Worm (Caenorhabditis elegans) whole organism, L1 larva: Measurements from ENCODE around the gene C38D4.7.

Experiments used
- C04F5.9 ChIP-seq: sonication (generic microtip); optimal IDR thresholded peaks from 2 replicates; lab custom pipeline; 2016; ENCODE audit warnings: missing genetic modification characterization, missing compliant biosample characterization
- F16B12.6 ChIP-seq: fragments of 150-350 bp; optimal IDR thresholded peaks from 2 replicates; lab custom pipeline; 2014; ENCODE audit warnings: missing biosample characterization, missing genetic modification characterization
- Y116A8C.19 ChIP-seq: sonication (generic microtip); optimal IDR thresholded peaks from 2 replicates; lab custom pipeline; 2016; ENCODE audit warnings: missing compliant biosample characterization, missing genetic modification characterization, borderline replicate concordance
- aha-1 ChIP-seq: fragments of 150-350 bp; optimal IDR thresholded peaks from 2 replicates; lab custom pipeline; 2014; ENCODE audit warnings: missing biosample characterization, missing genetic modification characterization
- alr-1 ChIP-seq: fragments of 200-800 bp; sonication (Bioruptor generic); optimal IDR thresholded peaks from 2 replicates; lab custom pipeline; 2018; ENCODE audit warnings: borderline replicate concordance, mild to moderate bottlenecking, missing genetic modification characterization, missing compliant biosample characterization
- aly-2 ChIP-seq: fragments of 150-350 bp; optimal IDR thresholded peaks from 2 replicates; lab custom pipeline; 2014; ENCODE audit warnings: missing biosample characterization, missing genetic modification characterization
- ama-1 ChIP-seq: fragments of 150-350 bp; optimal IDR thresholded peaks from 2 replicates; lab custom pipeline; 2014
- ceh-63 ChIP-seq: fragments of 200-800 bp; sonication (Bioruptor generic); optimal IDR thresholded peaks from 2 replicates; lab custom pipeline; 2018; ENCODE audit warnings: mild to moderate bottlenecking, missing genetic modification characterization, missing compliant biosample characterization
- ceh-82 ChIP-seq, 3 experiments: fragments of 150-350 bp in 1 of 3; sonication (generic microtip) in 2 of 3; optimal IDR thresholded peaks; 2 replicates each; lab custom pipeline; 2014 to 2017; ENCODE audit warnings: missing biosample characterization in 3 of 3, missing genetic modification characterization in 3 of 3
- efl-1 ChIP-seq, 4 experiments: fragments of 150-350 bp; optimal IDR thresholded peaks in 3 of 4; peaks in 1 of 4; 1 replicate in 1 of 4; 2 replicates in 3 of 4; lab custom pipeline; 2014; ENCODE audit warnings: missing biosample characterization in 2 of 4, missing genetic modification characterization in 2 of 4, missing genetic modification reagents in 2 of 4
- efl-3 ChIP-seq: fragments of 200-800 bp; sonication (Bioruptor generic); optimal IDR thresholded peaks from 2 replicates; lab custom pipeline; 2018; ENCODE audit warnings: mild to moderate bottlenecking, missing genetic modification characterization, missing compliant biosample characterization
- egl-13 ChIP-seq: sonication (generic microtip); optimal IDR thresholded peaks from 2 replicates; lab custom pipeline; 2016; ENCODE audit warnings: missing genotype, missing genetic modification reagents, missing genetic modification characterization, missing compliant biosample characterization
- egl-27 ChIP-seq, 2 experiments: fragments of 150-350 bp in 1 of 2; sonication (generic microtip); optimal IDR thresholded peaks; 3 replicates each; lab custom pipeline; 2017 to 2018; ENCODE audit warnings: missing biosample characterization in 2 of 2, missing genetic modification characterization in 2 of 2, missing genetic modification reagents in 2 of 2
- elt-2 ChIP-seq: sonication (generic microtip); optimal IDR thresholded peaks from 2 replicates; lab custom pipeline; 2016; ENCODE audit warnings: missing genetic modification characterization, mild to moderate bottlenecking, inconsistent platforms, missing compliant biosample characterization, missing genetic modification reagents
- ets-5 ChIP-seq: fragments of 200-800 bp; sonication (Bioruptor generic); IDR thresholded peaks from 2 replicates; pipeline ENCODE4 v1.3.6; 2022; ENCODE audit warnings: missing genetic modification characterization, missing compliant biosample characterization
- fkh-8 ChIP-seq: sonication (generic microtip); optimal IDR thresholded peaks from 2 replicates; lab custom pipeline; 2016; ENCODE audit warnings: mild to moderate bottlenecking, missing genetic modification characterization, missing compliant biosample characterization
- grh-1 ChIP-seq: fragments of 200-800 bp; sonication (Bioruptor generic); IDR thresholded peaks from 2 replicates; pipeline ENCODE4 v1.3.6; 2022; ENCODE audit warnings: missing genetic modification reagents, missing genetic modification characterization, missing compliant biosample characterization
- hlh-4 ChIP-seq: sonication (generic microtip); optimal IDR thresholded peaks from 2 replicates; lab custom pipeline; 2016; ENCODE audit warnings: mild to moderate bottlenecking, missing genetic modification characterization, missing compliant biosample characterization
- lin-13 ChIP-seq: fragments of 150-350 bp; optimal IDR thresholded peaks from 2 replicates; lab custom pipeline; 2014; ENCODE audit warnings: missing biosample characterization, missing genetic modification reagents, missing genetic modification characterization
- mab-9 ChIP-seq: fragments of 200-800 bp; sonication (Bioruptor generic); IDR thresholded peaks from 2 replicates; pipeline ENCODE4 v1.3.6; 2022; ENCODE audit warnings: missing genetic modification reagents, missing genetic modification characterization, missing compliant biosample characterization
- mdl-1 ChIP-seq, 2 experiments: fragments of 150-350 bp; optimal IDR thresholded peaks; 2 replicates each; lab custom pipeline; 2014 to 2017; ENCODE audit warnings: missing biosample characterization in 2 of 2, missing genetic modification characterization in 2 of 2, inconsistent platforms in 1 of 2
- mep-1 ChIP-seq: fragments of 150-350 bp; optimal IDR thresholded peaks from 2 replicates; lab custom pipeline; 2014; ENCODE audit warnings: missing biosample characterization, missing genetic modification characterization
- nhr-12 ChIP-seq: sonication (generic microtip); optimal IDR thresholded peaks from 2 replicates; lab custom pipeline; 2017; ENCODE audit warnings: missing biosample characterization, missing genetic modification characterization
- nhr-19 ChIP-seq: fragments of 200-800 bp; sonication (Bioruptor generic); conservative IDR thresholded peaks from 2 replicates; pipeline ENCODE4 v1.3.6; 2022; ENCODE audit warnings: missing genetic modification characterization, missing compliant biosample characterization
- nhr-20 ChIP-seq: sonication (generic microtip); optimal IDR thresholded peaks from 2 replicates; lab custom pipeline; 2016; ENCODE audit warnings: mild to moderate bottlenecking, missing genetic modification characterization, missing compliant biosample characterization
- nhr-237 ChIP-seq: fragments of 150-350 bp; optimal IDR thresholded peaks from 2 replicates; lab custom pipeline; 2014; ENCODE audit warnings: missing biosample characterization, missing genetic modification characterization
- nhr-77 ChIP-seq: fragments of 150-350 bp; optimal IDR thresholded peaks from 2 replicates; lab custom pipeline; 2014; ENCODE audit warnings: missing biosample characterization, missing genetic modification characterization
- nhr-84 ChIP-seq: sonication (generic microtip); optimal IDR thresholded peaks from 2 replicates; lab custom pipeline; 2017; ENCODE audit warnings: missing biosample characterization, missing genetic modification characterization
- pqm-1 ChIP-seq: sonication (generic microtip); optimal IDR thresholded peaks from 3 replicates; lab custom pipeline; 2017; ENCODE audit warnings: missing biosample characterization, missing genetic modification characterization
- skn-1 ChIP-seq: fragments of 150-350 bp; optimal IDR thresholded peaks from 2 replicates; lab custom pipeline; 2014; ENCODE audit warnings: missing biosample characterization, missing genetic modification characterization
- snpc-4 ChIP-seq: fragments of 150-350 bp; optimal IDR thresholded peaks from 2 replicates; lab custom pipeline; 2014; ENCODE audit warnings: missing biosample characterization, missing genetic modification characterization
- sox-4 ChIP-seq: sonication (generic microtip); optimal IDR thresholded peaks from 2 replicates; lab custom pipeline; 2016; ENCODE audit warnings: missing genetic modification characterization, missing compliant biosample characterization
- sptf-1 ChIP-seq: fragments of 150-350 bp; optimal IDR thresholded peaks from 2 replicates; lab custom pipeline; 2014; ENCODE audit warnings: missing biosample characterization, missing genetic modification characterization
- swsn-7 ChIP-seq: sonication (generic microtip); optimal IDR thresholded peaks from 2 replicates; lab custom pipeline; 2016; ENCODE audit warnings: missing genetic modification characterization, missing compliant biosample characterization
- unc-130 ChIP-seq: fragments of 150-350 bp; optimal IDR thresholded peaks from 2 replicates; lab custom pipeline; 2017; ENCODE audit warnings: missing biosample characterization, missing genetic modification characterization, inconsistent platforms
- unc-30 ChIP-seq: sonication (generic microtip); optimal IDR thresholded peaks from 2 replicates; lab custom pipeline; 2017; ENCODE audit warnings: missing biosample characterization, missing genetic modification characterization
- zip-4 ChIP-seq: fragments of 200-800 bp; sonication (Bioruptor generic); optimal IDR thresholded peaks from 2 replicates; lab custom pipeline; 2018; ENCODE audit warnings: mild to moderate bottlenecking, missing genetic modification characterization, moderate library complexity, missing compliant biosample characterization
- ztf-11 ChIP-seq, 2 experiments: sonication (generic microtip); optimal IDR thresholded peaks; 2 replicates each; lab custom pipeline; 2016 to 2017; ENCODE audit warnings: missing genetic modification characterization in 2 of 2, missing biosample characterization in 1 of 2, missing compliant biosample characterization in 1 of 2

The C38D4.7 gene

DNA sequence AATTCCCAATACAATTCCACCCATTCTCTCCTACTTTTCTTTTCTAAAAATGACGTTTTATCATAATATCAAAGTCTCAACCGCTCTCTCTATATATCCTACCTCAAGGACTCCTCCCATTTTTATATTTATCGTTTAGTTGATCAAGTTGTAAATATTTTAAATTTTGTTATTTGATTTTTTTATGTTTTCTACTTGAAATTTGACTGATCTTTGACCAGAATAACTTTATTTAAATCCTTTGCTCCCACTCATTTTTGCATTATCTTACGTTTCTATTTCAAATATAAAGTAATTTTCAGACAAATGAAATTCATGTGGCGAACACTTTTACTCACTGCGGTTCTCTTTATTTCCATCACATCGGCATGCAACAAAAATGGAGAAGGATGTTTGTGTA, 26.3 kb upstream of the C38D4.7 start, which contains the start of the genes acbp-7 and F26A1.19:
acbp-7 (plus strand) TSS at position 301 of the 400 bp plus-strand sequence.
F26A1.19 (plus strand) TSS at position 303 of the 400 bp plus-strand sequence.
- TF ChIP-seq efl-1 (optimal IDR thresholded peaks at IDR 0.05; lab: Kevin White, UChicago) (no peak), efl-1 (GFP tag; optimal IDR thresholded peaks at IDR 0.05 in 1 of 2; lab: Kevin White, UChicago) (no peak), mep-1 (tag; lab: Kevin White, UChicago) (no peak), Y116A8C.19 (tag; lab: Kevin White, UChicago) (no peak), hlh-4 (tag; lab: Kevin White, UChicago) (no peak), zip-4 (no peak), skn-1 (tag; lab: Kevin White, UChicago) (no peak), aly-2 (tag; lab: Kevin White, UChicago) (no peak), aha-1 (no peak), elt-2 (no peak), nhr-20 (tag; lab: Kevin White, UChicago) (no peak)

DNA sequence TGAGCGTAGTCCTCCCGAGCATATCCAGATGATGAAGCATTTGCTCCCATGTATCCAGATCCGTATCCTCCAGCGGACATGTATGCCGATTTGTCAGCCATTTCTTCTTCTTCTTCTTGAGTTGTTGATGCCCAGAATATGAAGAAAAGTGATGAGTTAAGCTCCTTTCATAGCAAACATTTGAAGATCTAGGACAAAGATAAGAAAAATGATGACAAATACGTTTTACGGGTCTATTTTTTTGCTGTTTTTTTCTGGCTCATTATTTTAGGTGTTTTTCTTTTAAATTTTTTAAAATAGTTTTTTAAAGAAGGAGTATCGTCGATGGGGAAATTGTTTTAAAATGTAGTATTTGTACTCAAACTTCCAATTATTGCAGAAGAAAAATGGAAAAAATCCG, 19.1 kb upstream of the C38D4.7 start, which contains the start of gene nspd-9:
nspd-9 (minus strand) TSS at position 101 of the 400 bp plus-strand sequence.
- TF ChIP-seq sox-4 (tag; lab: Kevin White, UChicago), result no peak
- TF ChIP-seq ceh-63 (GFP tag; lab: Kevin White, UChicago), result no peak
- no peak for TF ChIP-seq egl-27 (tag; optimal IDR thresholded peaks at IDR 0.05; lab: Kevin White, UChicago)
- TF ChIP-seq fkh-8 (tag; lab: Kevin White, UChicago), result no peak

DNA sequence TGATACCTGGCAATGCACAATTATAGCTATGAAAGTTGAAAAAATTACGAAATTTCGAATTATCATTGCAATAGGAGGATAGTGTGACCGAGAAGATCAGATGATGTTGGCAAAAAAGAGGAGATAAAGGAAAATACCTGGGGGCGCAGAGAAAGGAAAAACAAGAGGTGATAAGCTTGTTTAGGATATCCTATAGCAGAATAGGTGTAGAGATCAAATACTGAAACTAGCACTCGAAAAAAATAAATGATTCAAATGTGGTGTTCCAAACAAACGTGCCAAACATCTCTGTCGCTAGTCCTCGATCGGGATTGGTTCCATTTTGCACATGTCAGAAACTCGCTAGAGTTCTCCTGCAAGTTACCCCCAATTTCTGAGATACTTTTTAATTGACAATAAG, 18.3 kb upstream of the C38D4.7 start, which contains the start of gene F26A1.9:
F26A1.9 (minus strand) TSS at position 101 of the 400 bp plus-strand sequence.
- TF ChIP-seq sptf-1 (no peak), unc-30 (tag; lab: Kevin White, UChicago) (no peak), nhr-12 (tag; lab: Kevin White, UChicago) (no peak), efl-3 (GFP tag; lab: Kevin White, UChicago) (no peak), nhr-19 (no peak), pqm-1 (tag; lab: Kevin White, UChicago) (no peak), ztf-11 (tag; optimal IDR thresholded peaks at IDR 0.05; lab: Kevin White, UChicago) (no peak)

DNA sequence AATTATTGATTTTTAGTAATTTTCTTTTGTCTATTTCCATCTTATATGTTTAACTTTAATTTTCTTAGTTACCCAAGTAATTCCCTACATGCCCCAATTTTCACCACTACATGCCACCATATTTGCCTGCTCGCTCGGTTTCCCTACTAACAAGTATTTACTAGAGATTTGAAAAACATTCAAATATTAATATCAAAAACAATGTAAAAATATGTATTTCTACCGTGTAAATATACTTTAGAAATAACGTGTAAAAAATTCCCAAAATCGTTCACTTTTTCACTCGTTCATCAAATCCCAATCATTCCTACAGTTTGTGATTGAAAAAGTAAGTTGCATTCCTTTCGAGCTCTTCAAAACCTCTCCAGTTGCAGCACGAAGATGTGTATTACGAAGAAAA, 15.5 kb upstream of the C38D4.7 start, which contains the start of gene F26A1.3:
F26A1.3 (plus strand) TSS at position 301 of the 400 bp plus-strand sequence.
- no peak for TF ChIP-seq nhr-84 (tag; lab: Kevin White, UChicago)
- TF ChIP-seq, all 84 proteins: peak for 0

DNA sequence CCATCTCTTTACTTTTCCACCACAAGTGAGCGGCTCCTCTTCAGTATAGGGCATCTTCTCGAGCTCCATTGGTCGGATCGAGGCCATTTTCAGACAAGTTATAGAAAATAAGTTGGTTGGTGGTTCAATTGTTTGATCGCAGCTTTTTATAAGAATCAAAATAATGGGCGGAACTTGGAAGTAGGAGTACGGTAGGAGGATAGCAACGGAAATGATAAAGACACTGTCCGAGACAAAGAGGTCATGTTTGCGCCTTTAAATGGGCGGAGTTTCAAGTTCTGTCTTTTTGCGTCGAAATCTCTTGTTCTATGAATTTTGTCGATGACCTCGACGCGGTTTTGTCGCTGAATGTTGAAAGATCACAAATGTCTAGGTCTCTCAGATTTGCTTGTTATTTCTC, 11.0 kb upstream of the C38D4.7 start, which contains the start of gene F26A1.8:
F26A1.8 (minus strand) TSS at position 101 of the 400 bp plus-strand sequence.
- no peak for TF ChIP-seq nhr-237
- TF ChIP-seq swsn-7 (tag; lab: Kevin White, UChicago), result no peak
- no peak for TF ChIP-seq mdl-1 (tag; optimal IDR thresholded peaks at IDR 0.05; lab: Kevin White, UChicago)
- TF ChIP-seq snpc-4 (tag; lab: Kevin White, UChicago), result no peak
- no peak for TF ChIP-seq ets-5
- no peak for TF ChIP-seq mab-9 (GFP tag; lab: Robert Waterston, UW)
- no peak for TF ChIP-seq elt-2
- TF ChIP-seq pqm-1 (tag; lab: Kevin White, UChicago), result no peak
- no peak for TF ChIP-seq unc-130
- no peak for TF ChIP-seq ama-1 (lab: Kevin White, UChicago)
- no peak for TF ChIP-seq ceh-82 (tag; optimal IDR thresholded peaks at IDR 0.05; lab: Kevin White, UChicago)
- TF ChIP-seq F16B12.6 (tag; lab: Kevin White, UChicago), result no peak
- no peak for TF ChIP-seq C04F5.9 (tag; lab: Kevin White, UChicago)
- no peak for TF ChIP-seq sox-4 (tag; lab: Kevin White, UChicago)
- TF ChIP-seq egl-13, result no peak
- TF ChIP-seq alr-1, result no peak
- TF ChIP-seq lin-13 (GFP tag; lab: Kevin White, UChicago), result no peak
- no peak for TF ChIP-seq grh-1 (GFP tag; lab: Robert Waterston, UW)
- TF ChIP-seq nhr-77, result no peak
